Worm (Caenorhabditis elegans) whole organism, dauer: ENCODE measurements around the gene K08D8.1.
"Not testable (repeated sequence)": the region's sequence is repeated elsewhere in the genome, so short reads cannot be mapped to it uniquely, and the experiment has no call there.

Source experiments
- unc-62 ChIP-seq: sonication (generic microtip); optimal IDR thresholded peaks from 2 replicates; lab custom pipeline; 2017; ENCODE audit warnings: missing biosample characterization, missing genetic modification reagents, missing genetic modification characterization

K08D8.1 gene

ce11 chrIV:12892194-12892593, at the start of gene K08D8.1:
Gene K08D8.1, plus strand, starts transcription at chrIV:12892494.
- TF ChIP-seq unc-62: no peak

- TF ChIP-seq unc-62: no peak
Observed at ce11 chrIV:12842895-12843294, 49.4 kb upstream of the K08D8.1 start.

- no peak for TF ChIP-seq unc-62
Observed at ce11 chrIV:12845596-12845995, 46.7 kb upstream of the K08D8.1 start, which contains the start of gene txt-19. Gene txt-19, plus strand, starts transcription at chrIV:12845899.

DNA sequence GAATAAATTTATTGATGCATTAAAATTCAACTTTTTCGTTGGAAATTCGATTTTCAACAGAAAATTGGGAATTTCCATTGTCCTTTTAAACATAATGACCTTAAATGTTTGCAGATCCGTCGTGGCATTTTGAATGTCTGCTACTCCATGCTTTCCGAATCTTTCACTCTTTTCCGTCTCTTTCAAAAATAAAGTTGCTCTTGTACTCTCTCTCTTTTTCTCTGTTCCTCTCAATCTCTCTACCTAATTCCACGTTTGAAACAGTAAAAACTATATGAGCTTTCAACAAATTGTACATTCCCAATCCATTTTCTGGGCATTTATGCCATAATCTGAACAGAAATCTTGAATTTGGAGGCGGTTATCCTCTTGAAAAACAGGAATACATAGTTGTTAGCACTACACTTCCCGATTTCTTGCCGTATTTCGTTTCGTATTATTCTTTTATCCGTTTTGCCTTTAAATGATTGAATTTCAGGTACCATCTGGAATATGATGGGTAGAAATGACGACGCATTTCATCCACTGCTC, 43.2 kb upstream of the K08D8.1 start, which contains the start of gene srf-3:
srf-3 (plus strand) TSS at position 481 of the 531 bp plus-strand sequence.
- TF ChIP-seq unc-62: no peak

DNA sequence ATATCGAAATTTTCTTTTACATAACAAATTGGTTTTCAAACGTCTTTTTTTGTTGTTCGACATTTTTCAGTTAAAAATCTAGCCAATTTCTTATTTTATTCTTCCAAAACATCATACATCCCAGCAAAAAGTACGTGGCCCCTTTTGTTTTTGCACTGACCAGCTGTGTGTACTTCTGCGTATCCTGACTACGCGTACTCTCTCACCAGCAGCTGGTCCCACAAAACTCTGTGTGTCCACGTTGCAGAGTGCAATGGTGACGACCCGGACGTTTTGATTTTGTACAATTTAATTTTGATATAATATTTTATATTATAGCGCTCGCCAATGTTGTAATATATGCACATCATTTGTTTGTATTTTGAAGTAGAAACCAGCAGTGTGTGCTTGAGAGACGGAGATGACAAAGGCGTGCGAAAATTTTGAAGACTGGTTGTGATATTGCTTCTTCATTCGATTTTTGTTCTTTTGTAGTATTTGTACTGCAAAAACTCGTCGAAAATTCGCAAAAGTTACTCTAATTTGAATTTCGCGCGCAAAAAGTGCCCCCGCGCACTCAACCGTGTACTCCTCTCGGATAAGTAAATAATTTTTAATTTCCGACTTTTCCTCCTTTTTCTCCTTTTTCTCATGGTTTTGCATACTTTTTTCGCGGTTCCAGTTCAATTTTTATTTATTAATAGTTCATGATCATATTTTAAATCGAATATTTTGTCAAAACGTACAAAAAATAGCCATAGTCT, 37.8 kb upstream of the K08D8.1 start:
- TF ChIP-seq unc-62: no peak

DNA sequence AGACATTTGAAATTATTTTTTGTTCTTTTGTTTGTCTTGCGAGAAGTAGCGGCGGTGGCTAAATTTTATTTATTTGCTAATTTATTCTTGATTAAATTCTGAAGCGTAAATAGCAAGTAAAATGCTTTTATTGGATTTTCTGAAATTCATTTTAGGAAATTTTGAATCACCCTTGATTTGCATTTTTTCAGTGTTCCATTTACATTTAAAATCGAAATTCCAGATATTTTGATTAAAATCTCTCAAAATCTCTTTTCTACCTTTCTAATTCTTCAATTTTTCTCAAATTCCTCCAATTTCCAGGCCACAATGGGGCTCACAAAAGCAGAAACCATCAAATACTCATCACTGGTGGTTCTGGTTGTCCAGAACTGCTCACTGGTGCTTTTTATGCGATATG, 37.0 kb upstream of the K08D8.1 start, which contains the start of gene nstp-5:
nstp-5 (plus strand) TSS at position 301 of the 400 bp plus-strand sequence.
- no peak for TF ChIP-seq unc-62

- TF ChIP-seq unc-62: no peak
Observed at ce11 chrIV:12859797-12860196, 32.5 kb upstream of the K08D8.1 start, which contains the start of gene gcy-18. Gene gcy-18, plus strand, starts transcription at chrIV:12860097.

DNA sequence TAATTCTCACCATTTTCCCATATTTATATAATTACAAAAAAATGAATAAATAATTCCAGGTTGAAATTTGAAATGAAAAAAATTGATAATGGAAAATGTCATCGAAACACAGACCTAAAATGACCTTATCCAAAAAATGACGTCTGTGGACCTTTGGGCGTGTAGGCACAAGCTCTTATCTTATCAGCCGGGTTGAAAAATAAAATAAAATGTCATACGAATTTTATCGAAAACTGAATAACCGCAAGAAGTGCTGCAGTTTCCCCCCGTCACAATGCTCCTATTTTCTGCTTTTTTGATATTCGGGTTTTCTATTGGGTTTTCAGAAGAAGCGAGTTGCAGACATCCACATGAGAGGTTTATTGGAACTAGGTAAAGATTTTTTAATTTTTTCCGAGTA, 26.4 kb upstream of the K08D8.1 start, which contains the start of gene clec-186:
clec-186 (plus strand) TSS at position 226 of the 400 bp plus-strand sequence.
- TF ChIP-seq unc-62: no peak

DNA sequence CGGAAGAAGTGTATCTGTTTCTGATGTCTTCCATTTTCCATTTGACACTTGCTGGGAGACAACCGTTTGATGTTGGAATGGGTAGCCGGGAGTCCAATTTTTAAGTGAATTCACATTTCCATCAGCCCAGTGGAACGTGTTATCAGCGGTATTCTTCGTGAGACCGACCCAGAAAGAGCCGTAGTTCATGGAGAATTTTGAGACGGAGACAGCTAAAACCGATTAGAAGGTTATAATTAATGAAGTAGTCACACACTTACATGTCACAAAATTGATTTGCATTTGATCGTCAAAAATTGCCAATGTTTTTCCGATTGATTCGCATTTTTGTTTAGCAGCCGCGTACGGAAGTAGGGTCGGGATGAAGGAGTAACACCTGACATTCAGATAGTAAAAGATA, 22.9 kb upstream of the K08D8.1 start:
- TF ChIP-seq unc-62: no peak

DNA sequence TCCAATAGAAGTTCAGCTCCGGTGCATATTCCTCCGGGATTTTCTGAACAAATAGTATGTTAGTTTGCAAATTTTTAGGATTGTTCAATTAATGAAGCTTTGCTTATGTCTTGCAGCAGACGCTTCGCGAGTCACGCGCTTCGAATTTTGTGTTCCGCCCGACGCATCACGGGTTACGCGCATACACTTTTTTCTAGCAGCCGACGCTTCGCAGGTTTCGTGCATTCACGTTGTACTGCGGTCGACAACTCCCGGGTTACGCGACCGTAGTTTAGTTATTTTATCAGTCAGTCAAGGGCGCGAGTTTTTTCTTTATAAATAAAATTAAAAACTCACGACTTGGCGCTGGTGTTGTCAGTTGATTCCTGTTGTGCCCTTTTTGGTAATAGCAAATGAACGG, 22.5 kb upstream of the K08D8.1 start:
- TF ChIP-seq unc-62: no peak

DNA sequence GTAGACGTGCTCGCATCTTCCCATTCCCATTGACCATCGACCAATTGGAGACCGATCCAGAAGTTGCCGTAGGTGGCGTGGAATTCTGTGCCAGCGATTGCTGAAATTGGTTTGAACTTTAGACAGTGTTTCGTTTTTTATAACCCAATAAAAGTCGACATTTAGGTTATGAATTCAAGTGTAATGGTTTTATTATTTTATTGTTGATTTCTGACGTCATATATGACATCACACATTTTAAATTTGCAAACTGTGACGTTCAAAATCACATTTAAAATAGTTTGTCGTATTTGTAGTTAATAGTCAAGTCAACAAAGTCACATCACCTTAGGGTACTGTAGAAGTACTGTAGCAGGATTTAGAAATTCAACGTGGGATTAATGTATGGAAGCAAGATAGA, 22.0 kb upstream of the K08D8.1 start:
- no peak for TF ChIP-seq unc-62

ce11 chrIV:12871445-12871947, 20.8 kb upstream of the K08D8.1 start, which contains the start of gene clec-187:
Gene clec-187, minus strand, starts transcription at chrIV:12871495.
- TF ChIP-seq unc-62: no peak

ce11 chrIV:12875260-12875659, 17.0 kb upstream of the K08D8.1 start, which contains the start of gene ZK896.1:
Gene ZK896.1, minus strand, starts transcription at chrIV:12875360.
- TF ChIP-seq unc-62: not testable (repeated sequence)

DNA sequence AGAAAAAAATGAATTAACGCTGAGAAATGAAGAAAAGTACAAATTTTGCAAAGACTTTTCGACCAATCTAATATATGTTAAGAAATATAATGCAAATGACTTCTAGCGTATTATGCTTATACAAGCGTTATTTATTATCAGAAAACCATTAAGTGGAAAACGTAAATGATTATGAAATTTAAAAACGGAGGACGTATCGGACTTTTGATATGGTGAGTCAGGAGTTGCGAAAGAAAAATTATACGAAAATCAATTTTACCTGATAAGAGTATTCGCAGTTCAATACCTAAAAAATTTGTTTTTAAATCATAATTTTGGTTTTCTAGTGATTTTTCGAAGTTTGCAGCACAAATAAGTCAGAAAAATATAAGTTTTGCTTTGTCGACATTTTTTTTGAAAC, 15.7 kb upstream of the K08D8.1 start:
- no peak for TF ChIP-seq unc-62

ce11 chrIV:12879557-12879956, 12.7 kb upstream of the K08D8.1 start, which contains the start of gene ZK896.5:
Gene ZK896.5, minus strand, starts transcription at chrIV:12879645.
- no peak for TF ChIP-seq unc-62

DNA sequence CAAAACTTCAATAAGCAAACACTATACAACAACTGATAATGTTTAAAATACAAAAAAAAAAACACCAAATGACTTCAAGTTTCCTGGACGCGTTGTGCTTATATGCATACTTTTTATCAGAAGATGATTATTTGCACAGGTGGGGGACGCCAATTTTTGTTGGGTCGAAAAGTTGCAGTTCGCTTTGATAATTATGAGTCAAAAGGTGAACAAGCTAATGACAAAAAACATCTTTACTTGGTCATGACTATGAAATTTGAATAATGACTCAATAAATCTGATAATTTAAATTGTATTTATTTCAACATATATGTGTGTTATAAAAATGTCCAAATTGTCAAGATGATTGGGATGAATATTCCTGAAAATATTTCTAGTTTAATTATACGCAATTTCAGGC, 9.1 kb upstream of the K08D8.1 start, which contains the start of gene ZK896.4:
ZK896.4 (minus strand) TSS at position 101 of the 400 bp plus-strand sequence.
- TF ChIP-seq unc-62: no peak

- no peak for TF ChIP-seq unc-62
Observed at ce11 chrIV:12886012-12886411, 6.3 kb upstream of the K08D8.1 start.

ce11 chrIV:12890445-12890844, 1.8 kb upstream of the K08D8.1 start, which contains the start of gene K08D8.6:
Gene K08D8.6, minus strand, starts transcription at chrIV:12890508.
- no peak for TF ChIP-seq unc-62
